Worm (Caenorhabditis elegans): ENCODE results near the gene srt-4.

- TF ChIP-seq aly-1 (tag; optimal IDR thresholded peaks at IDR 0.05) (no peak), ama-1 (optimal IDR thresholded peaks at IDR 0.05) (no peak), flt-1 (GFP tag; IDR thresholded peaks at IDR 0.05) (no peak), tra-4 (tag; optimal IDR thresholded peaks at IDR 0.05) (no peak), pes-1 (GFP tag; IDR thresholded peaks at IDR 0.05) (peak; percentile 53; the same call in 1 of the 2 replicates)
These were observed 25.4 kb downstream of the srt-4 start, which contains the start of gene F53E10.6 for ce11 chrV:2603056-2603455.

Measured in whole organism, early embryonic.